Worm (Caenorhabditis elegans) whole organism, late embryonic: ENCODE results near the gene R102.10.
A peak's percentile ranks its signal among the peaks of the same experiment; 100 is the strongest.

ENCODE experiments used
- C38D4.7 ChIP-seq: fragments of 200-800 bp; sonication (Bioruptor generic); optimal IDR thresholded peaks from 2 replicates; lab custom pipeline; 2018; ENCODE audit warnings: mild to moderate bottlenecking, missing genetic modification characterization, moderate library complexity, missing compliant biosample characterization
- K02D7.2 ChIP-seq: sonication (generic microtip); optimal IDR thresholded peaks from 2 replicates; lab custom pipeline; 2017; ENCODE audit warnings: mild to moderate bottlenecking, missing genetic modification characterization, missing compliant biosample characterization
- K09A11.1 ChIP-seq: sonication (generic microtip); optimal IDR thresholded peaks from 2 replicates; lab custom pipeline; 2017; ENCODE audit warnings: antibody characterized with exemption, mild to moderate bottlenecking, missing genetic modification characterization, missing compliant biosample characterization; ENCODE audit not compliant: insufficient read depth
- T23F11.4 ChIP-seq: fragments of 200-800 bp; sonication (Bioruptor generic); optimal IDR thresholded peaks from 2 replicates; lab custom pipeline; 2018; ENCODE audit warnings: mild to moderate bottlenecking, missing genetic modification characterization, missing compliant biosample characterization
- ahr-1 ChIP-seq: sonication (generic microtip); optimal IDR thresholded peaks from 2 replicates; lab custom pipeline; 2016; ENCODE audit warnings: missing genetic modification characterization, missing compliant biosample characterization
- ama-1 ChIP-seq: fragments of 150-350 bp; optimal IDR thresholded peaks from 2 replicates; lab custom pipeline; 2014
- ceh-14 ChIP-seq: sonication (generic microtip); optimal IDR thresholded peaks from 2 replicates; lab custom pipeline; 2016; ENCODE audit warnings: missing genotype, missing genetic modification characterization, missing compliant biosample characterization
- ceh-18 ChIP-seq: sonication (generic microtip); optimal IDR thresholded peaks from 2 replicates; lab custom pipeline; 2016; ENCODE audit warnings: missing genetic modification characterization, missing compliant biosample characterization
- ceh-30 ChIP-seq: fragments of 150-350 bp; optimal IDR thresholded peaks from 2 replicates; lab custom pipeline; 2014; ENCODE audit warnings: missing biosample characterization, missing genetic modification characterization
- ceh-31 ChIP-seq: sonication (generic microtip); optimal IDR thresholded peaks from 2 replicates; lab custom pipeline; 2016; ENCODE audit warnings: missing genetic modification characterization, missing compliant biosample characterization
- ceh-34 ChIP-seq: sonication (generic microtip); optimal IDR thresholded peaks from 2 replicates; lab custom pipeline; 2016; ENCODE audit warnings: mild to moderate bottlenecking, missing genetic modification characterization, missing compliant biosample characterization
- ceh-45 ChIP-seq: fragments of 200-800 bp; sonication (Bioruptor generic); IDR thresholded peaks from 2 replicates; pipeline ENCODE4 v1.3.6; 2022; ENCODE audit warnings: missing genetic modification reagents, missing genetic modification characterization, missing compliant biosample characterization
- ceh-48 ChIP-seq: sonication (generic microtip); optimal IDR thresholded peaks from 2 replicates; lab custom pipeline; 2016; ENCODE audit warnings: missing genetic modification characterization, inconsistent platforms, missing compliant biosample characterization
- ceh-6 ChIP-seq: fragments of 200-800 bp; sonication (Bioruptor generic); optimal IDR thresholded peaks from 2 replicates; lab custom pipeline; 2018; ENCODE audit warnings: mild to moderate bottlenecking, missing genetic modification characterization, missing compliant biosample characterization
- dmd-4 ChIP-seq: sonication (generic microtip); optimal IDR thresholded peaks from 2 replicates; lab custom pipeline; 2016; ENCODE audit warnings: borderline replicate concordance, missing genetic modification characterization, missing compliant biosample characterization
- dve-1 ChIP-seq: sonication (generic microtip); optimal IDR thresholded peaks from 2 replicates; lab custom pipeline; 2017; ENCODE audit warnings: antibody characterized with exemption, mild to moderate bottlenecking, missing genetic modification characterization, missing compliant biosample characterization
- elt-2 ChIP-seq: sonication (generic microtip); optimal IDR thresholded peaks from 2 replicates; lab custom pipeline; 2016; ENCODE audit warnings: missing genetic modification reagents, missing genetic modification characterization, missing compliant biosample characterization
- elt-4 ChIP-seq: sonication (generic microtip); optimal IDR thresholded peaks from 2 replicates; lab custom pipeline; 2016; ENCODE audit warnings: missing genetic modification characterization, missing compliant biosample characterization
- ets-4 ChIP-seq: sonication (generic microtip); optimal IDR thresholded peaks from 2 replicates; lab custom pipeline; 2016; ENCODE audit warnings: missing genetic modification characterization, missing compliant biosample characterization
- eyg-1 ChIP-seq: sonication (generic microtip); optimal IDR thresholded peaks from 2 replicates; lab custom pipeline; 2016; ENCODE audit warnings: missing genotype, missing genetic modification characterization, missing compliant biosample characterization
- hlh-13 ChIP-seq: fragments of 200-800 bp; sonication (Bioruptor generic); optimal IDR thresholded peaks from 2 replicates; lab custom pipeline; 2018; ENCODE audit warnings: mild to moderate bottlenecking, missing genetic modification characterization, missing compliant biosample characterization
- hlh-30 ChIP-seq: sonication (generic microtip); optimal IDR thresholded peaks from 2 replicates; lab custom pipeline; 2017; ENCODE audit warnings: antibody characterized with exemption, missing genetic modification characterization, missing compliant biosample characterization; ENCODE audit not compliant: insufficient read depth
- hlh-6 ChIP-seq: sonication (generic microtip); optimal IDR thresholded peaks from 2 replicates; lab custom pipeline; 2016; ENCODE audit warnings: missing genotype, missing genetic modification characterization, missing compliant biosample characterization
- hlh-8 ChIP-seq: sonication (generic microtip); optimal IDR thresholded peaks from 2 replicates; lab custom pipeline; 2016; ENCODE audit warnings: missing genotype, missing genetic modification characterization, missing compliant biosample characterization
- lim-6 ChIP-seq: sonication (generic microtip); optimal IDR thresholded peaks from 2 replicates; lab custom pipeline; 2016; ENCODE audit warnings: missing genetic modification characterization, missing compliant biosample characterization
- madf-2 ChIP-seq: sonication (generic microtip); optimal IDR thresholded peaks from 2 replicates; lab custom pipeline; 2017; ENCODE audit warnings: missing genetic modification characterization, missing compliant biosample characterization
- mec-3 ChIP-seq: sonication (generic microtip); optimal IDR thresholded peaks from 2 replicates; lab custom pipeline; 2016; ENCODE audit warnings: borderline replicate concordance, missing genetic modification characterization, missing compliant biosample characterization
- nhr-232 ChIP-seq: sonication (generic microtip); optimal IDR thresholded peaks from 2 replicates; lab custom pipeline; 2016; ENCODE audit warnings: missing genetic modification characterization, missing compliant biosample characterization
- pros-1 ChIP-seq: fragments of 150-350 bp; optimal IDR thresholded peaks from 2 replicates; lab custom pipeline; 2014; ENCODE audit warnings: missing biosample characterization, missing genetic modification reagents, missing genetic modification characterization
- ref-2 ChIP-seq: sonication (generic microtip); optimal IDR thresholded peaks from 2 replicates; lab custom pipeline; 2016; ENCODE audit warnings: missing genetic modification characterization, missing compliant biosample characterization
- sox-4 ChIP-seq: sonication (generic microtip); optimal IDR thresholded peaks from 2 replicates; lab custom pipeline; 2017; ENCODE audit warnings: mild to moderate bottlenecking, missing genetic modification characterization, inconsistent platforms, missing compliant biosample characterization
- syd-9 ChIP-seq: sonication (generic microtip); optimal IDR thresholded peaks from 2 replicates; lab custom pipeline; 2016; ENCODE audit warnings: mild to moderate bottlenecking, missing genetic modification characterization, moderate library complexity, missing compliant biosample characterization
- tbx-2 ChIP-seq: sonication (generic microtip); optimal IDR thresholded peaks from 2 replicates; lab custom pipeline; 2016; ENCODE audit warnings: missing genetic modification characterization, missing compliant biosample characterization
- ttx-3 ChIP-seq: sonication (generic microtip); optimal IDR thresholded peaks from 2 replicates; lab custom pipeline; 2016; ENCODE audit warnings: missing genetic modification reagents, missing genetic modification characterization, missing compliant biosample characterization
- unc-55 ChIP-seq: sonication (generic microtip); optimal IDR thresholded peaks from 2 replicates; lab custom pipeline; 2017; ENCODE audit warnings: missing biosample characterization, missing genetic modification reagents, missing genetic modification characterization
- unc-86 ChIP-seq: sonication (generic microtip); optimal IDR thresholded peaks from 2 replicates; lab custom pipeline; 2016; ENCODE audit warnings: missing genetic modification characterization, missing compliant biosample characterization

The R102.10 gene

DNA sequence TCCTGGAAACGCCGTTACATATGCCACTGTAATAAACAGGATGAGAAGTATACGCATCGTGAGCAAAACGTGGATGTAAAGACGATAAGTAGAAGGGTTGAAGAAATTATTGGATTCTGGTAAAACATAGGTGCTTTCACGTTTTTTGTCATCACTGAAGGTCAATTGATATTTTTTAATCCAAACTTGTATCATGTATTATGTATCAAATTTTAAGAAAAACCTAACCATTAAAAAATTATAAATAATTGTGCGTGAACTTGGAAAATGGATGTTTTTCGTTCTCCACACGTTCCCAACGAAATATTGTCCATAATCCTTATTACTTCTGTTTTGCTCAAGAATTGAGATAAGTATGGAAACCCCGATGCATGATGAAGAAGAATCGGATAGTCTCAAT, 15.1 kb upstream of the R102.10 start, which contains the start of gene R102.8:
Gene R102.8, minus strand, starts transcription at position 101 of the 400 bp plus-strand sequence.
- no peak for TF ChIP-seq ets-4 (tag; lab: Kevin White, UChicago)
- no peak for TF ChIP-seq ttx-3 (tag; lab: Kevin White, UChicago)
- TF ChIP-seq elt-4 (tag; lab: Kevin White, UChicago), result no peak
- no peak for TF ChIP-seq K02D7.2 (tag; lab: Kevin White, UChicago)
- no peak for TF ChIP-seq unc-86
- TF ChIP-seq ceh-14 (tag; lab: Kevin White, UChicago), result no peak
- TF ChIP-seq nhr-232, result no peak
- TF ChIP-seq T23F11.4, result no peak
- no peak for TF ChIP-seq syd-9
- TF ChIP-seq ceh-48 (tag; lab: Kevin White, UChicago), result no peak
- no peak for TF ChIP-seq lim-6 (tag; lab: Kevin White, UChicago)
- TF ChIP-seq ceh-18 (tag; lab: Kevin White, UChicago), result no peak
- no peak for TF ChIP-seq C38D4.7 (GFP tag; lab: Kevin White, UChicago)

DNA sequence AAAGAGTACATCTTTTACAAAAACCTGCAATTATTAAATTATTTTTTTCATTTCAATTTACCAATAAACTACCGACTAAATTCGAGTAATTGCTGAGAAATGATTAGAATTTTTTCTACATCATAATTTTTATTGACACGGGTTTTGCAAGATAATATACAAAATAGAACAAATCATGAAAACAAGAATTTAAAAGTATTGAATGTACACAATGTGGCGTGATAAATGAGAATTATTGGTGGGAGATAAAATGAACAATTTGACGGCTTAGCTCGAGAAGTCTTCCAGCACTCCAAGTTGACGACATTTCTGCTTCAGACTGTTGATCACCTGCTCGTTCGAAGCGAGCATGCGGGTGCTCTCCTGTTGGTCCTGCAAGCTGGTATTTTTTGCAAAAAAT, 10.1 kb upstream of the R102.10 start, which contains the start of gene R102.4:
Gene R102.4, minus strand, starts transcription at position 101 of the 400 bp plus-strand sequence.
- TF ChIP-seq ahr-1 (tag; lab: Kevin White, UChicago), result no peak
- TF ChIP-seq hlh-8 (tag; lab: Kevin White, UChicago), result no peak
- TF ChIP-seq tbx-2 (tag; lab: Kevin White, UChicago), result no peak
- no peak for TF ChIP-seq ceh-30 (tag; lab: Kevin White, UChicago)
- no peak for TF ChIP-seq ref-2 (tag; lab: Kevin White, UChicago)
- no peak for TF ChIP-seq hlh-6 (tag; lab: Kevin White, UChicago)
- TF ChIP-seq madf-2, result no peak

DNA sequence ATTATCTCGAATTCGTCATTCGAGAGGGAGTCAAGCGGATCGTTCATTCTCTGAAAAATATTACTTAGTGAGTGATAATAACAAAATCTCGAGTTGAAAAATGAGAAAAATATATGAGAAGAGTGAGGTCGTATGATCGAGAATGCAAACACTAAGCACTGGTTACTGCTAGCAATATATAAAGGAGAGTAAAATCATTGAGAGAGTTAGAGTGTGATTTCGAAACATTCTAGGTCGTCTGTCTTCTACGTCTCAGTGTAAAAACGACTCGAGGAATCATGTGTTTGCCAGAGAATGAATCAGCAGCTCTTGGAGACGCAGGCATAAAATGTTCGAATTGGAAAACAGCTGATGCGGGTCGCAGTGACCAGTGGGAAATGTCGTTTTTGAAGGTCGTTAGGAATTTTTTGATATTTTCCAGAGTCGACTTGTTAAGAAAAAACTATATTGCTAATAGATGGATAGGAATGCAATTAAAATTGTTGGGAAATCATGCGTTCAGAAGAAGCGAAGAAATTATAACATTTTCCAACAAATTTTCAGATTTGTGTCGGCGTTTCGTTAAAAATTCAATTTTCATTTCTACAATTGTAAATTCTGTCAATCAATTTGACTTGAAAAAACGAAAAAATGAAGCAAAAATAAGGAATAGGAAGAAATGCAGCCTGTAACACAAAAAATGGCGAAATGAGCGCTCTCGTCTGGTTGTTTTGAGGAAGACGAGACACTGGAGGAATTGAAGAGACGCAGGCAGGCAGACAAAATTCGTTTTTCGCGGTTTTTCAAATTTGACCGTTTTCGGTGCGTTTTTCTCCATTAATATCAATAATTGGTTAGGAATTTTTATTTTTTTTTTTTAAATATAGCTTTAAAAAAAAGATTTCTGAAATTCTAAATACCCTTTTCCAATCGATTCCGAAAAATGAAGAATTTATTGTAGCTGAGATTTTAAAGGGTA, 8.0 kb upstream of the R102.10 start, which contains the start of gene allo-1:
Gene allo-1, minus strand, starts transcription at position 51 of the 958 bp plus-strand sequence.
- no peak for TF ChIP-seq ahr-1 (tag; lab: Kevin White, UChicago)
- TF ChIP-seq hlh-30, result peak; percentile 79
- no peak for TF ChIP-seq ceh-31 (tag; lab: Kevin White, UChicago)
- no peak for TF ChIP-seq dmd-4 (tag; lab: Kevin White, UChicago)
- no peak for TF ChIP-seq eyg-1
- no peak for TF ChIP-seq ama-1 (lab: Kevin White, UChicago)
- TF ChIP-seq ceh-48 (tag; lab: Kevin White, UChicago), result no peak
- TF ChIP-seq madf-2, result no peak
- no peak for TF ChIP-seq ceh-34 (tag; lab: Kevin White, UChicago)
- TF ChIP-seq ceh-6 (GFP tag; lab: Kevin White, UChicago), result no peak
- peak; percentile 28 for TF ChIP-seq ceh-18 (tag; lab: Kevin White, UChicago)
- TF ChIP-seq unc-55 (GFP tag; lab: Kevin White, UChicago), result peak; percentile 23
- TF ChIP-seq ets-4 (tag; lab: Kevin White, UChicago), result no peak
- no peak for TF ChIP-seq K09A11.1 (tag; lab: Kevin White, UChicago)

DNA sequence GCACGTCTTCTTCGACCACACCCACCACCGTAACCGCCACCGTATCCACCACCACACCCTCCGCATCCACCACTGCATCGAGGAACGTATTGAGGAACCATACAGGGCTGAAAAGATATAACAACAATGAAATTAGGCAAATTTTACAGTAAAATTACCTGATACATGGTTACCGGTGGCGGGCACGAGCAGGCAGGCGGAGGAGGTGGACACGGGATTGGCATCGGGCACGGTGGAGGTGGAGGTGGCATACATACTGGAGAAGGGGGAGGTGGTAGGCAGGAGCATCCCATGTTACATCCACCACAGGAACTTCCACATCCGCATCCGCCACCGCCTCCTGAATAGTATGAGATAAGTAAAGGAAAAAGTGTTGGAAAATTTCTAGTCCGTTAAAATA, 6.8 kb upstream of the R102.10 start:
- TF ChIP-seq ceh-45 (GFP tag; lab: Robert Waterston, UW), result no peak
- TF ChIP-seq sox-4 (tag; lab: Kevin White, UChicago), result no peak
- no peak for TF ChIP-seq elt-2 (tag; lab: Kevin White, UChicago)
- TF ChIP-seq hlh-13 (GFP tag; lab: Kevin White, UChicago), result no peak
- TF ChIP-seq K02D7.2 (tag; lab: Kevin White, UChicago), result no peak
- no peak for TF ChIP-seq pros-1 (tag; lab: Kevin White, UChicago)
- TF ChIP-seq mec-3 (tag; lab: Kevin White, UChicago), result no peak
- no peak for TF ChIP-seq syd-9
- TF ChIP-seq unc-55 (GFP tag; lab: Kevin White, UChicago), result no peak
- no peak for TF ChIP-seq dve-1 (tag; lab: Kevin White, UChicago)
